Worm (Caenorhabditis elegans) whole organism, young adult: Measurements from ENCODE around the gene sru-38.

Experiments
- K12H6.12 ChIP-seq: fragments of 200-800 bp; sonication (Bioruptor generic); optimal IDR thresholded peaks from 2 replicates; lab custom pipeline; 2018; ENCODE audit warnings: mild to moderate bottlenecking, missing genetic modification characterization, missing compliant biosample characterization
- Y67H2A.10 ChIP-seq: fragments of 200-800 bp; sonication (Bioruptor generic); conservative IDR thresholded peaks from 2 replicates; pipeline ENCODE4 v1.3.6; 2022; ENCODE audit warnings: missing genetic modification reagents, missing genetic modification characterization, missing compliant biosample characterization
- ets-4 ChIP-seq: fragments of 200-800 bp; sonication (Bioruptor generic); optimal IDR thresholded peaks from 2 replicates; lab custom pipeline; 2018; ENCODE audit warnings: mild to moderate bottlenecking, missing genetic modification characterization, missing compliant biosample characterization
- let-526 ChIP-seq: fragments of 200-800 bp; sonication (Bioruptor generic); IDR thresholded peaks from 2 replicates; pipeline ENCODE4 v1.3.6; 2022; ENCODE audit warnings: missing genetic modification reagents, missing genetic modification characterization, missing compliant biosample characterization
- mcd-1 ChIP-seq: fragments of 200-800 bp; sonication (Bioruptor generic); IDR thresholded peaks from 2 replicates; pipeline ENCODE4 v1.3.6; 2022; ENCODE audit warnings: missing genetic modification reagents, missing genetic modification characterization, missing compliant biosample characterization
- snpc-1.3 ChIP-seq: sonication (generic microtip); optimal IDR thresholded peaks from 2 replicates; lab custom pipeline; 2017; ENCODE audit warnings: missing genetic modification characterization, mild to moderate bottlenecking, missing compliant biosample characterization, antibody characterized with exemption, moderate library complexity, missing genotype, missing genetic modification reagents; ENCODE audit not compliant: insufficient read depth
- snpc-4 ChIP-seq, 5 experiments: fragments of 150-350 bp in 1 of 5; sonication (generic microtip) in 4 of 5; optimal IDR thresholded peaks; 2 replicates each; lab custom pipeline; 2014 to 2018; ENCODE audit warnings: missing genetic modification characterization in 5 of 5, missing biosample characterization in 3 of 5, antibody characterized with exemption in 2 of 5, mild to moderate bottlenecking in 2 of 5, missing compliant biosample characterization in 2 of 5, missing genotype in 2 of 5, moderate library complexity in 2 of 5, missing genetic modification reagents in 1 of 5

DNA sequence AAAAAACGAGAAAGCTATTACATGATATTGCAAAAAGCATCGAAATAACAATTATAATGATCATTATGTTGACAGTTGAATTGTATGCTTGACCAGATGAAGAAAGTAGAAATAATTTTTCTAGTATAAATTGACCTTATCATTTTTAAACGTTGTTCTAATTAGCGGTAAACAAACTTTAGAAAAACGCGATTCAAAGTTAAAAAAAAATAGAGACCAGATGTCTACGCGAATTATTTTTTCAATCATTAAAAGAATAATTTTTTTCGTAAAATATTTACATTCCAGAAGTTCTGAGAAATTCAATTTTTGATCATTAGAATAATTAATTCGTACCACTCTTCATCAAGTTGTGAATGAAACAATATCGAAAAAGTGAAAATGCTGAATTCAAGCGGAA lies 33.9 kb downstream of the sru-38 start, which contains the start of gene F46B6.10:
- TF ChIP-seq mcd-1 (GFP tag; lab: Robert Waterston, UW): no peak
- no peak for TF ChIP-seq snpc-4 (GFP tag; optimal IDR thresholded peaks at IDR 0.05; lab: Kevin White, UChicago)
- TF ChIP-seq snpc-4 (tag; optimal IDR thresholded peaks at IDR 0.05; lab: Kevin White, UChicago): no peak
- TF ChIP-seq K12H6.12 (tag; lab: Kevin White, UChicago): no peak
- no peak for TF ChIP-seq Y67H2A.10 (GFP tag; lab: Robert Waterston, UW)
- TF ChIP-seq let-526 (GFP tag; lab: Robert Waterston, UW): no peak
- no peak for TF ChIP-seq snpc-1.3 (tag; lab: Kevin White, UChicago)
- no peak for TF ChIP-seq ets-4 (GFP tag; lab: Kevin White, UChicago)
